Fruit fly (Drosophila melanogaster) whole organism, wandering third instar larva: Measurements from ENCODE around the gene Kr-h2.

Experiments used
- Abd-B ChIP-seq: fragments of >200 bp; optimal IDR thresholded peaks from 2 replicates; lab custom pipeline; 2017; ENCODE audit warnings: missing biosample characterization, missing genetic modification characterization
- CG32264 ChIP-seq: fragments of 200-800 bp; sonication (Bioruptor generic); optimal IDR thresholded peaks from 2 replicates; lab custom pipeline; 2016; ENCODE audit warnings: missing biosample characterization, missing genetic modification characterization
- CG9705 ChIP-seq: fragments of 200-800 bp; sonication (Bioruptor generic); optimal IDR thresholded peaks from 2 replicates; lab custom pipeline; 2018; ENCODE audit warnings: missing biosample characterization, mild to moderate bottlenecking, missing genetic modification characterization
- CrebA ChIP-seq: fragments of 200-800 bp; sonication (Bioruptor generic); optimal IDR thresholded peaks from 2 replicates; lab custom pipeline; 2016; ENCODE audit warnings: missing biosample characterization, mild to moderate bottlenecking, missing genetic modification characterization, borderline replicate concordance
- Dfd ChIP-seq: fragments of >200 bp; optimal IDR thresholded peaks from 2 replicates; lab custom pipeline; 2017; ENCODE audit warnings: missing biosample characterization, missing genetic modification characterization
- Dif ChIP-seq: fragments of 200-275, 200-300 bp; sonication (Bioruptor generic); optimal IDR thresholded peaks from 2 replicates; lab custom pipeline; 2018; ENCODE audit warnings: missing biosample characterization, missing genetic modification characterization; ENCODE audit not compliant: partially characterized antibody
- GATAd ChIP-seq: sonication (Bioruptor generic); optimal IDR thresholded peaks from 2 replicates; lab custom pipeline; 2016; ENCODE audit warnings: missing biosample characterization, missing genetic modification characterization
- HLH106 ChIP-seq: fragments of 200-800 bp; optimal IDR thresholded peaks from 3 replicates; lab custom pipeline; 2019; ENCODE audit warnings: missing biosample characterization, mild to moderate bottlenecking, missing genetic modification characterization, moderate library complexity
- Hnf4 ChIP-seq: fragments of 200-800 bp; sonication (Bioruptor generic); optimal IDR thresholded peaks from 2 replicates; lab custom pipeline; 2016; ENCODE audit warnings: missing biosample characterization, mild to moderate bottlenecking, missing genetic modification characterization
- Hr78 ChIP-seq: fragments of >200 bp; optimal IDR thresholded peaks from 2 replicates; lab custom pipeline; 2017; ENCODE audit warnings: missing biosample characterization, missing genetic modification characterization
- Hr83 ChIP-seq: fragments of 200-300 bp; sonication (Bioruptor generic); optimal IDR thresholded peaks from 2 replicates; lab custom pipeline; 2016; ENCODE audit warnings: missing biosample characterization, mild to moderate bottlenecking, missing genetic modification characterization, moderate library complexity; ENCODE audit not compliant: poor library complexity, severe bottlenecking
- Jra ChIP-seq: sonication (Bioruptor generic); optimal IDR thresholded peaks from 2 replicates; lab custom pipeline; 2016; ENCODE audit warnings: missing biosample characterization, missing genetic modification characterization
- Mio ChIP-seq: sonication (Bioruptor generic); optimal IDR thresholded peaks from 2 replicates; lab custom pipeline; 2016; ENCODE audit warnings: missing biosample characterization, missing genetic modification characterization
- Myc ChIP-seq: fragments of >200 bp; optimal IDR thresholded peaks from 2 replicates; lab custom pipeline; 2017
- N ChIP-seq: fragments of >200 bp; optimal IDR thresholded peaks from 2 replicates; lab custom pipeline; 2018; ENCODE audit warnings: missing biosample characterization, missing external identifiers, missing genetic modification characterization
- OdsH ChIP-seq: fragments of 200-800 bp; sonication (Bioruptor generic); optimal IDR thresholded peaks from 2 replicates; lab custom pipeline; 2016; ENCODE audit warnings: missing biosample characterization, mild to moderate bottlenecking, missing genetic modification characterization
- Rel ChIP-seq, 2 experiments: fragments of 200-800 bp; sonication (Bioruptor generic) in 1 of 2; optimal IDR thresholded peaks; 2 replicates in 1 of 2; 3 replicates in 1 of 2; lab custom pipeline; 2016 to 2019; ENCODE audit warnings: mild to moderate bottlenecking in 2 of 2, missing biosample characterization in 2 of 2, missing genetic modification characterization in 2 of 2, moderate library complexity in 1 of 2
- Sp1 ChIP-seq: fragments of 200-800 bp; sonication (Bioruptor generic); optimal IDR thresholded peaks from 3 replicates; lab custom pipeline; 2019; ENCODE audit warnings: missing biosample characterization, mild to moderate bottlenecking, missing genetic modification characterization, moderate library complexity
- Vsx2 ChIP-seq: fragments of 200-300, 225-300 bp; sonication (Bioruptor generic); optimal IDR thresholded peaks from 2 replicates; lab custom pipeline; 2018; ENCODE audit warnings: missing biosample characterization, missing genetic modification characterization; ENCODE audit not compliant: partially characterized antibody
- br ChIP-seq: fragments of 200-800 bp; sonication (Bioruptor generic); optimal IDR thresholded peaks from 2 replicates; lab custom pipeline; 2016; ENCODE audit warnings: missing biosample characterization, missing genetic modification characterization
- brk ChIP-seq: fragments of 200-800 bp; sonication (Bioruptor generic); optimal IDR thresholded peaks from 2 replicates; lab custom pipeline; 2016; ENCODE audit warnings: missing biosample characterization, mild to moderate bottlenecking, missing genetic modification characterization
- dl ChIP-seq, 2 experiments: fragments of 175-275, 200-275 bp in 1 of 2; fragments of 200-275 bp in 1 of 2; sonication (Bioruptor generic); optimal IDR thresholded peaks; lab custom pipeline; 2018; ENCODE audit warnings: mild to moderate bottlenecking in 2 of 2, missing biosample characterization in 2 of 2, missing genetic modification characterization in 2 of 2, moderate library complexity in 2 of 2; ENCODE audit not compliant: partially characterized antibody in 2 of 2, insufficient read depth in 1 of 2
- dmrt93B ChIP-seq: fragments of 200-800 bp; sonication (Bioruptor generic); optimal IDR thresholded peaks from 2 replicates; lab custom pipeline; 2018; ENCODE audit warnings: missing biosample characterization, mild to moderate bottlenecking, missing genetic modification characterization
- dsf ChIP-seq: sonication (Bioruptor generic); optimal IDR thresholded peaks from 2 replicates; lab custom pipeline; 2016; ENCODE audit warnings: missing biosample characterization, missing genetic modification characterization, borderline replicate concordance
- ey ChIP-seq: fragments of 200-800 bp; sonication (Bioruptor generic); optimal IDR thresholded peaks from 2 replicates; lab custom pipeline; 2016; ENCODE audit warnings: missing biosample characterization, missing genetic modification characterization
- foxo ChIP-seq, 2 experiments: fragments of 200-800 bp; sonication (Bioruptor generic); optimal IDR thresholded peaks; 2 replicates in 1 of 2; 3 replicates in 1 of 2; lab custom pipeline; 2016 to 2017; ENCODE audit warnings: missing biosample characterization in 2 of 2, missing genetic modification characterization in 2 of 2
- fru ChIP-seq: fragments of 200-800 bp; sonication (Bioruptor generic); optimal IDR thresholded peaks from 3 replicates; lab custom pipeline; 2016; ENCODE audit warnings: missing biosample characterization, mild to moderate bottlenecking, missing genetic modification characterization
- h ChIP-seq: fragments of 200-800 bp; sonication (Bioruptor generic); optimal IDR thresholded peaks from 3 replicates; lab custom pipeline; 2016; ENCODE audit warnings: missing biosample characterization, mild to moderate bottlenecking, missing genetic modification characterization
- jim ChIP-seq: fragments of 175-275, 200-325 bp; sonication (Bioruptor generic); optimal IDR thresholded peaks from 2 replicates; lab custom pipeline; 2016; ENCODE audit warnings: missing biosample characterization, mild to moderate bottlenecking, missing genetic modification characterization
- lola ChIP-seq: fragments of >200 bp; optimal IDR thresholded peaks from 2 replicates; lab custom pipeline; 2017; ENCODE audit warnings: missing biosample characterization, missing genetic modification characterization
- pan ChIP-seq: fragments of >200 bp; optimal IDR thresholded peaks from 2 replicates; lab custom pipeline; 2017
- psq ChIP-seq: fragments of 200-800 bp; sonication (Bioruptor generic); optimal IDR thresholded peaks from 3 replicates; lab custom pipeline; 2017; ENCODE audit warnings: missing biosample characterization, mild to moderate bottlenecking, missing genetic modification characterization, moderate library complexity
- rgr ChIP-seq: fragments of 200-800 bp; sonication (Bioruptor generic); optimal IDR thresholded peaks from 3 replicates; lab custom pipeline; 2016; ENCODE audit warnings: missing biosample characterization, mild to moderate bottlenecking, missing genetic modification characterization
- sage ChIP-seq: fragments of 200-800 bp; sonication (Bioruptor generic); optimal IDR thresholded peaks from 2 replicates; lab custom pipeline; 2016; ENCODE audit warnings: missing biosample characterization, mild to moderate bottlenecking, missing genetic modification characterization
- sv ChIP-seq: fragments of 200-800 bp; sonication (Bioruptor generic); optimal IDR thresholded peaks from 3 replicates; lab custom pipeline; 2016; ENCODE audit warnings: missing biosample characterization, missing genetic modification characterization
- tai ChIP-seq: sonication (Bioruptor generic); optimal IDR thresholded peaks from 2 replicates; lab custom pipeline; 2016; ENCODE audit warnings: missing biosample characterization, missing genetic modification characterization
- usp ChIP-seq: fragments of >200 bp; optimal IDR thresholded peaks from 2 replicates; lab custom pipeline; 2017; ENCODE audit warnings: missing biosample characterization, missing genetic modification characterization
- woc ChIP-seq: sonication (Bioruptor generic); optimal IDR thresholded peaks from 2 replicates; lab custom pipeline; 2016; ENCODE audit warnings: missing biosample characterization, mild to moderate bottlenecking, missing genetic modification characterization

The Kr-h2 gene

dm6 chr2L:6048542-6048941 is 22.2 kb upstream of the Kr-h2 start, which contains the start of the genes CG34179 and slmo:
Gene CG34179 (minus strand): TSS chr2L:6048706.
Gene slmo (minus strand): TSS chr2L:6048706.
- TF ChIP-seq Dif, result no peak
- TF ChIP-seq Hnf4 (GFP tag; lab: Kevin White, UChicago), result no peak
- TF ChIP-seq OdsH (GFP tag; lab: Kevin White, UChicago), result no peak
- TF ChIP-seq jim (GFP tag; lab: Kevin White, UChicago), result no peak
- TF ChIP-seq ey (GFP tag; lab: Kevin White, UChicago), result no peak
- TF ChIP-seq psq (GFP tag; lab: Kevin White, UChicago), result no peak
- no peak for TF ChIP-seq sage (GFP tag; lab: Kevin White, UChicago)
- TF ChIP-seq CrebA, result no peak
- no peak for TF ChIP-seq br (GFP tag; lab: Kevin White, UChicago)
- no peak for TF ChIP-seq Jra (GFP tag; lab: Kevin White, UChicago)
- TF ChIP-seq Hr83 (GFP tag; lab: Kevin White, UChicago), result no peak
- TF ChIP-seq tai (GFP tag; lab: Kevin White, UChicago), result no peak
- TF ChIP-seq rgr, result no peak
- no peak for TF ChIP-seq pan (lab: Kevin White, UChicago)
- no peak for TF ChIP-seq woc (GFP tag; lab: Kevin White, UChicago)
- no peak for TF ChIP-seq CG32264 (GFP tag; lab: Kevin White, UChicago)
- TF ChIP-seq dl (GFP tag; optimal IDR thresholded peaks at IDR 0.05; lab: Kevin White, UChicago; ENCODE audit: insufficient read depth in 1 of 2, partially characterized antibody in 2 of 2), result no peak
- TF ChIP-seq Rel (GFP tag; optimal IDR thresholded peaks at IDR 0.05; lab: Kevin White, UChicago), result no peak
- TF ChIP-seq Rel (tag; optimal IDR thresholded peaks at IDR 0.05; lab: Kevin White, UChicago), result no peak
- TF ChIP-seq Myc (lab: Kevin White, UChicago), result no peak

- TF ChIP-seq Jra (GFP tag; lab: Kevin White, UChicago) (peak; percentile 29), HLH106 (tag; lab: Kevin White, UChicago) (peak; percentile 9), Hr83 (GFP tag; lab: Kevin White, UChicago) (peak; percentile 46), Hr78 (no peak)
- TF ChIP-seq, all 38 proteins: peak for 3
These were observed 20.2 kb upstream of the Kr-h2 start, which contains the start of gene CG9135 for dm6 chr2L:6050575-6050974. Gene CG9135 (plus strand): TSS chr2L:6050800.

dm6 chr2L:6051212-6051621 is 19.6 kb upstream of the Kr-h2 start:
- TF ChIP-seq Jra (GFP tag; lab: Kevin White, UChicago), result peak; percentile 64
- TF ChIP-seq Dfd (GFP tag; lab: Kevin White, UChicago), result no peak
- TF ChIP-seq jim (GFP tag; lab: Kevin White, UChicago), result no peak
- peak; percentile 93 for TF ChIP-seq woc (GFP tag; lab: Kevin White, UChicago)
- no peak for TF ChIP-seq GATAd (GFP tag; lab: Kevin White, UChicago)
- no peak for TF ChIP-seq Vsx2 (GFP tag; lab: Kevin White, UChicago)
- peak; percentile 97 for TF ChIP-seq Sp1
- peak; percentile 96 for TF ChIP-seq OdsH (GFP tag; lab: Kevin White, UChicago)
- TF ChIP-seq psq (GFP tag; lab: Kevin White, UChicago), result peak; percentile 90
- TF ChIP-seq N (GFP tag; lab: Kevin White, UChicago), result no peak
- TF ChIP-seq dsf (GFP tag; lab: Kevin White, UChicago), result peak; percentile 76
- TF ChIP-seq h, result peak; percentile 98
- TF ChIP-seq Mio (GFP tag; lab: Kevin White, UChicago), result peak; percentile 53
- TF ChIP-seq Myc (lab: Kevin White, UChicago), result no peak
- TF ChIP-seq ey (GFP tag; lab: Kevin White, UChicago), result peak; percentile 93
- peak; percentile 92 to 95 for TF ChIP-seq foxo (GFP tag; optimal IDR thresholded peaks at IDR 0.05; lab: Kevin White, UChicago)
- TF ChIP-seq dmrt93B, result peak; percentile 75
- peak; percentile 87 for TF ChIP-seq Rel (GFP tag; optimal IDR thresholded peaks at IDR 0.05; lab: Kevin White, UChicago)
- TF ChIP-seq Rel (tag; optimal IDR thresholded peaks at IDR 0.05; lab: Kevin White, UChicago), result peak; percentile 88
- peak; percentile 97 for TF ChIP-seq sv
- TF ChIP-seq brk, result no peak
- TF ChIP-seq dl (GFP tag; optimal IDR thresholded peaks at IDR 0.05; lab: Kevin White, UChicago; ENCODE audit: insufficient read depth in 1 of 2, partially characterized antibody in 2 of 2), result no peak
- TF ChIP-seq CG9705 (GFP tag; lab: Kevin White, UChicago), result peak; percentile 91
- TF ChIP-seq CG32264 (GFP tag; lab: Kevin White, UChicago), result peak; percentile 90
- no peak for TF ChIP-seq Abd-B (GFP tag; lab: Kevin White, UChicago)
- TF ChIP-seq Hr78, result no peak
- TF ChIP-seq HLH106 (tag; lab: Kevin White, UChicago), result peak; percentile 94
- no peak for TF ChIP-seq lola (GFP tag; lab: Kevin White, UChicago)
- no peak for TF ChIP-seq CrebA
- no peak for TF ChIP-seq usp (GFP tag; lab: Kevin White, UChicago)
- TF ChIP-seq br (GFP tag; lab: Kevin White, UChicago), result peak; percentile 97
- no peak for TF ChIP-seq pan (lab: Kevin White, UChicago)
- no peak for TF ChIP-seq Dif
- no peak for TF ChIP-seq tai (GFP tag; lab: Kevin White, UChicago)
- peak; percentile 94 for TF ChIP-seq Hnf4 (GFP tag; lab: Kevin White, UChicago)
- peak; percentile 88 for TF ChIP-seq sage (GFP tag; lab: Kevin White, UChicago)
- peak; percentile 98 for TF ChIP-seq fru
- peak; percentile 57 for TF ChIP-seq Hr83 (GFP tag; lab: Kevin White, UChicago)
- TF ChIP-seq rgr, result peak; percentile 98
